Worm (Caenorhabditis elegans) whole organism, early embryonic: ENCODE measurements around the gene srh-216.

ENCODE experiments used
- B0310.2 ChIP-seq: sonication (generic microtip); optimal IDR thresholded peaks from 2 replicates; lab custom pipeline; 2016; ENCODE audit warnings: mild to moderate bottlenecking, missing genetic modification characterization, missing compliant biosample characterization
- F13C5.2 ChIP-seq: sonication (generic microtip); optimal IDR thresholded peaks from 2 replicates; lab custom pipeline; 2017; ENCODE audit warnings: mild to moderate bottlenecking, missing genetic modification characterization, inconsistent platforms, missing compliant biosample characterization
- aly-1 ChIP-seq: sonication (generic microtip); optimal IDR thresholded peaks from 2 replicates; lab custom pipeline; 2016; ENCODE audit warnings: missing genetic modification characterization, missing compliant biosample characterization
- ama-1 ChIP-seq: fragments of 150-350 bp; optimal IDR thresholded peaks from 2 replicates; lab custom pipeline; 2014
- ceh-13 ChIP-seq: fragments of 200-800 bp; sonication (Bioruptor generic); optimal IDR thresholded peaks from 2 replicates; lab custom pipeline; 2018; ENCODE audit warnings: mild to moderate bottlenecking, missing genetic modification characterization, missing compliant biosample characterization
- ceh-36 ChIP-seq: sonication (generic microtip); optimal IDR thresholded peaks from 2 replicates; lab custom pipeline; 2016; ENCODE audit warnings: missing genetic modification characterization, inconsistent platforms, missing compliant biosample characterization
- ets-7 ChIP-seq: sonication (generic microtip); optimal IDR thresholded peaks from 2 replicates; lab custom pipeline; 2016; ENCODE audit warnings: missing genotype, missing genetic modification characterization, missing compliant biosample characterization
- flt-1 ChIP-seq: fragments of 200-800 bp; sonication (Bioruptor generic); IDR thresholded peaks from 2 replicates; pipeline ENCODE4 v1.3.6; 2022; ENCODE audit warnings: missing genetic modification characterization, missing compliant biosample characterization
- hmbx-1 ChIP-seq: sonication (generic microtip); optimal IDR thresholded peaks from 2 replicates; lab custom pipeline; 2016; ENCODE audit warnings: mild to moderate bottlenecking, missing genetic modification characterization, missing compliant biosample characterization
- hmg-4 ChIP-seq: fragments of 200-800 bp; sonication (Bioruptor generic); optimal IDR thresholded peaks from 2 replicates; lab custom pipeline; 2018; ENCODE audit warnings: mild to moderate bottlenecking, missing genetic modification characterization, missing compliant biosample characterization
- hnd-1 ChIP-seq: sonication (generic microtip); optimal IDR thresholded peaks from 2 replicates; lab custom pipeline; 2016; ENCODE audit warnings: missing genetic modification characterization, missing compliant biosample characterization
- pes-1 ChIP-seq: fragments of 200-800 bp; sonication (Bioruptor generic); IDR thresholded peaks from 2 replicates; pipeline ENCODE4 v1.3.6; 2022; ENCODE audit warnings: missing genetic modification reagents, missing genetic modification characterization, missing compliant biosample characterization
- scrt-1 ChIP-seq: fragments of 200-800 bp; sonication (Bioruptor generic); IDR thresholded peaks from 2 replicates; pipeline ENCODE4 v1.3.6; 2022; ENCODE audit warnings: missing genetic modification characterization, missing compliant biosample characterization
- sea-1 ChIP-seq: fragments of 200-800 bp; sonication (Bioruptor generic); conservative IDR thresholded peaks from 2 replicates; pipeline ENCODE4 v1.3.6; 2022; ENCODE audit warnings: missing genetic modification characterization, missing compliant biosample characterization
- tbx-11 ChIP-seq: fragments of 200-800 bp; sonication (Bioruptor generic); IDR thresholded peaks from 2 replicates; pipeline ENCODE4 v1.3.6; 2022; ENCODE audit warnings: missing genetic modification characterization, missing compliant biosample characterization
- tbx-37 ChIP-seq: fragments of 200-800 bp; sonication (Bioruptor generic); conservative IDR thresholded peaks from 2 replicates; pipeline ENCODE4 v1.3.6; 2022; ENCODE audit warnings: missing genetic modification reagents, missing genetic modification characterization, missing compliant biosample characterization
- tra-4 ChIP-seq: sonication (generic microtip); optimal IDR thresholded peaks from 2 replicates; lab custom pipeline; 2017; ENCODE audit warnings: missing genetic modification characterization, missing compliant biosample characterization

srh-216 gene

ce11 chrV:16788967-16789366 lies 38.4 kb downstream of the srh-216 start, which contains the start of gene immt-2:
Gene immt-2 (plus strand): TSS chrV:16789267.
- TF ChIP-seq pes-1 (GFP tag; lab: Robert Waterston, UW) = no peak
- no peak for TF ChIP-seq B0310.2 (tag; lab: Kevin White, UChicago)
- no peak for TF ChIP-seq tra-4 (tag; lab: Kevin White, UChicago)
- TF ChIP-seq sea-1 = no peak
- TF ChIP-seq ets-7 (tag; lab: Kevin White, UChicago) = no peak
- no peak for TF ChIP-seq ceh-13 (GFP tag; lab: Kevin White, UChicago)
- no peak for TF ChIP-seq tbx-37 (GFP tag; lab: Robert Waterston, UW)

- TF ChIP-seq hmg-4 (no peak), ceh-13 (GFP tag; lab: Kevin White, UChicago) (no peak), ceh-36 (no peak), hmbx-1 (tag; lab: Kevin White, UChicago) (no peak), ets-7 (tag; lab: Kevin White, UChicago) (no peak), aly-1 (tag; lab: Kevin White, UChicago) (no peak), ama-1 (no peak), tra-4 (tag; lab: Kevin White, UChicago) (no peak), B0310.2 (tag; lab: Kevin White, UChicago) (no peak), F13C5.2 (tag; lab: Kevin White, UChicago) (no peak), pes-1 (GFP tag; lab: Robert Waterston, UW) (no peak), tbx-37 (GFP tag; lab: Robert Waterston, UW) (no peak), hnd-1 (no peak)
Measured at ce11 chrV:16786012-16786411, 41.4 kb downstream of the srh-216 start.

ce11 chrV:16784806-16785205 lies 42.6 kb downstream of the srh-216 start:
- TF ChIP-seq hnd-1 (no peak), sea-1 (no peak), flt-1 (no peak), hmbx-1 (tag; lab: Kevin White, UChicago) (no peak), tbx-11 (GFP tag; lab: Robert Waterston, UW) (no peak), B0310.2 (tag; lab: Kevin White, UChicago) (no peak), ceh-36 (no peak), hmg-4 (no peak), ama-1 (no peak), ets-7 (tag; lab: Kevin White, UChicago) (no peak), scrt-1 (GFP tag; lab: Robert Waterston, UW) (no peak), aly-1 (tag; lab: Kevin White, UChicago) (no peak), tra-4 (tag; lab: Kevin White, UChicago) (no peak), F13C5.2 (tag; lab: Kevin White, UChicago) (no peak), ceh-13 (GFP tag; lab: Kevin White, UChicago) (no peak), tbx-37 (GFP tag; lab: Robert Waterston, UW) (no peak), pes-1 (GFP tag; lab: Robert Waterston, UW) (no peak)

ce11 chrV:16781974-16782373 lies 45.4 kb downstream of the srh-216 start:
- TF ChIP-seq aly-1 (tag; lab: Kevin White, UChicago) (no peak), F13C5.2 (tag; lab: Kevin White, UChicago) (no peak), hmbx-1 (tag; lab: Kevin White, UChicago) (no peak), ceh-36 (no peak), tra-4 (tag; lab: Kevin White, UChicago) (no peak), tbx-37 (GFP tag; lab: Robert Waterston, UW) (no peak)

- TF ChIP-seq scrt-1 (GFP tag; lab: Robert Waterston, UW) = no peak
- TF ChIP-seq hmbx-1 (tag; lab: Kevin White, UChicago) = no peak
Measured at ce11 chrV:16780554-16780953, 46.8 kb downstream of the srh-216 start.

- TF ChIP-seq tbx-11 (GFP tag; lab: Robert Waterston, UW) (no peak), pes-1 (GFP tag; lab: Robert Waterston, UW) (no peak), tbx-37 (GFP tag; lab: Robert Waterston, UW) (no peak), hmbx-1 (tag; lab: Kevin White, UChicago) (no peak), aly-1 (tag; lab: Kevin White, UChicago) (no peak), ama-1 (no peak)
Measured at ce11 chrV:16779971-16780370, 47.4 kb downstream of the srh-216 start.

- no peak for TF ChIP-seq ceh-36
- no peak for TF ChIP-seq hnd-1
- no peak for TF ChIP-seq scrt-1 (GFP tag; lab: Robert Waterston, UW)
- TF ChIP-seq hmbx-1 (tag; lab: Kevin White, UChicago) = no peak
- TF ChIP-seq tbx-37 (GFP tag; lab: Robert Waterston, UW) = no peak
- TF ChIP-seq tbx-11 (GFP tag; lab: Robert Waterston, UW) = no peak
Measured at ce11 chrV:16779281-16779597, 48.1 kb downstream of the srh-216 start.

- TF ChIP-seq tbx-37 (GFP tag; lab: Robert Waterston, UW) (no peak), ceh-13 (GFP tag; lab: Kevin White, UChicago) (no peak), hmg-4 (no peak), hmbx-1 (tag; lab: Kevin White, UChicago) (no peak), tra-4 (tag; lab: Kevin White, UChicago) (no peak), ets-7 (tag; lab: Kevin White, UChicago) (no peak), hnd-1 (no peak), ama-1 (no peak), sea-1 (no peak), pes-1 (GFP tag; lab: Robert Waterston, UW) (no peak), F13C5.2 (tag; lab: Kevin White, UChicago) (no peak), scrt-1 (GFP tag; lab: Robert Waterston, UW) (no peak), ceh-36 (no peak)
Measured at ce11 chrV:16778540-16779280, 48.7 kb downstream of the srh-216 start.
